Fruit fly (Drosophila melanogaster) whole organism, pupa: ENCODE data around the gene trol.
A peak's percentile ranks its signal among the peaks of the same experiment; 100 is the strongest.

Experiments
- CG10348 ChIP-seq: fragments of 200-800 bp; sonication (Bioruptor generic); IDR thresholded peaks from 2 replicates; pipeline ENCODE4 v1.3.6; 2022; ENCODE audit warnings: missing biosample characterization, missing genetic modification characterization
- CG12605 ChIP-seq: fragments of 200-800 bp; sonication (Bioruptor generic); IDR thresholded peaks from 2 replicates; pipeline ENCODE4 v1.3.6; 2022; ENCODE audit warnings: missing biosample characterization, missing genetic modification characterization
- CG13204 ChIP-seq: fragments of 200-800 bp; sonication (Bioruptor generic); optimal IDR thresholded peaks from 2 replicates; lab custom pipeline; 2018; ENCODE audit warnings: missing biosample characterization, mild to moderate bottlenecking, missing genetic modification characterization, moderate library complexity
- CG14655 ChIP-seq: fragments of 200-800 bp; sonication (Bioruptor generic); optimal IDR thresholded peaks from 3 replicates; lab custom pipeline; 2017; ENCODE audit warnings: mild to moderate bottlenecking, missing biosample characterization, missing genetic modification reagents, missing genetic modification characterization
- CG15710 ChIP-seq: fragments of 200-800 bp; sonication (Bioruptor generic); optimal IDR thresholded peaks from 2 replicates; lab custom pipeline; 2018; ENCODE audit warnings: missing biosample characterization, mild to moderate bottlenecking, missing genetic modification characterization, moderate library complexity
- CG17806 ChIP-seq: fragments of 200-800 bp; sonication (Bioruptor generic); optimal IDR thresholded peaks from 2 replicates; lab custom pipeline; 2018; ENCODE audit warnings: missing biosample characterization, mild to moderate bottlenecking, missing genetic modification characterization, moderate library complexity
- CG32121 ChIP-seq: fragments of 200-800 bp; sonication (Bioruptor generic); IDR thresholded peaks from 2 replicates; pipeline ENCODE4 v1.3.6; 2022; ENCODE audit warnings: missing biosample characterization, missing genetic modification characterization
- CG34367 ChIP-seq: fragments of 200-800 bp; sonication (Bioruptor generic); optimal IDR thresholded peaks from 2 replicates; lab custom pipeline; 2018; ENCODE audit warnings: missing biosample characterization, mild to moderate bottlenecking, missing genetic modification characterization
- CG4496 ChIP-seq: fragments of 200-800 bp; sonication (Bioruptor generic); IDR thresholded peaks from 3 replicates; pipeline ENCODE4 v1.3.6; 2022; ENCODE audit warnings: missing biosample characterization, missing genetic modification characterization
- CG8159 ChIP-seq: fragments of 200-800 bp; sonication (Bioruptor generic); optimal IDR thresholded peaks from 3 replicates; lab custom pipeline; 2018; ENCODE audit warnings: missing biosample characterization, mild to moderate bottlenecking, missing genetic modification characterization, moderate library complexity
- CG8301 ChIP-seq: fragments of 200-800 bp; sonication (Bioruptor generic); optimal IDR thresholded peaks from 2 replicates; lab custom pipeline; 2018; ENCODE audit warnings: missing biosample characterization, mild to moderate bottlenecking, missing genetic modification characterization
- CG9948 ChIP-seq: fragments of 200-800 bp; sonication (Bioruptor generic); optimal IDR thresholded peaks from 2 replicates; lab custom pipeline; 2018; ENCODE audit warnings: missing biosample characterization, mild to moderate bottlenecking, missing genetic modification characterization, moderate library complexity
- D1 ChIP-seq: fragments of 200-800 bp; sonication (Bioruptor generic); optimal IDR thresholded peaks from 2 replicates; lab custom pipeline; 2018; ENCODE audit warnings: missing biosample characterization, mild to moderate bottlenecking, missing genetic modification characterization, moderate library complexity
- EcR ChIP-seq: fragments of 200-800 bp; sonication (Bioruptor generic); optimal IDR thresholded peaks from 3 replicates; lab custom pipeline; 2019; ENCODE audit warnings: missing biosample characterization, missing genetic modification characterization, mild to moderate bottlenecking, moderate library complexity, missing genetic modification reagents
- Ets98B ChIP-seq: fragments of 200-800 bp; sonication (Bioruptor generic); IDR thresholded peaks from 2 replicates; pipeline ENCODE4 v1.3.6; 2022; ENCODE audit warnings: missing biosample characterization, missing genetic modification characterization
- Pif1A ChIP-seq: fragments of 200-800 bp; sonication (Bioruptor generic); optimal IDR thresholded peaks from 3 replicates; lab custom pipeline; 2016; ENCODE audit warnings: missing biosample characterization, missing genetic modification characterization
- Pif1B ChIP-seq: fragments of 200-800 bp; sonication (Bioruptor generic); optimal IDR thresholded peaks from 3 replicates; lab custom pipeline; 2016; ENCODE audit warnings: missing biosample characterization, missing genetic modification characterization
- Snoo ChIP-seq: fragments of 200-800 bp; sonication (Bioruptor generic); optimal IDR thresholded peaks from 3 replicates; lab custom pipeline; 2017; ENCODE audit warnings: missing biosample characterization, mild to moderate bottlenecking, missing genetic modification characterization, inconsistent platforms
- fd96Ca ChIP-seq: fragments of 200-800 bp; sonication (Bioruptor generic); IDR thresholded peaks from 3 replicates; pipeline ENCODE4 v1.3.6; 2022; ENCODE audit warnings: missing biosample characterization, missing genetic modification characterization
- gl ChIP-seq: fragments of 200-800 bp; sonication (Bioruptor generic); optimal IDR thresholded peaks from 2 replicates; lab custom pipeline; 2018; ENCODE audit warnings: missing biosample characterization, mild to moderate bottlenecking, missing genetic modification characterization
- rn ChIP-seq: fragments of 200-800 bp; sonication (Bioruptor generic); IDR thresholded peaks from 2 replicates; pipeline ENCODE4 v1.3.6; 2022; ENCODE audit warnings: missing biosample characterization, missing genetic modification characterization

Gene trol

dm6 chrX:2468576-2468975 lies 76.7 kb downstream of the trol start:
- peak; percentile 83 for TF ChIP-seq CG8159 (tag; lab: Kevin White, UChicago)
- peak; percentile 87 for TF ChIP-seq CG8301 (tag; lab: Kevin White, UChicago)
- TF ChIP-seq CG15710 (tag; lab: Kevin White, UChicago): peak; percentile 84
- peak; percentile 97 for TF ChIP-seq fd96Ca
- TF ChIP-seq Pif1A: peak; percentile 89
- TF ChIP-seq CG10348: 0 out of 2 replicates have a peak, but pooled peaks have one; percentile 37
- TF ChIP-seq gl (tag; lab: Kevin White, UChicago): peak; percentile 77
- peak; percentile 89 for TF ChIP-seq CG12605
- TF ChIP-seq D1: peak; percentile 39
- peak; percentile 76 for TF ChIP-seq rn
- peak; percentile 86 for TF ChIP-seq CG17806 (tag; lab: Kevin White, UChicago)
- TF ChIP-seq CG13204 (GFP tag; lab: Kevin White, UChicago): peak; percentile 84
- peak; percentile 27 for TF ChIP-seq Snoo (tag; lab: Kevin White, UChicago)
- TF ChIP-seq CG34367: peak; percentile 83
- TF ChIP-seq CG14655 (GFP tag; lab: Kevin White, UChicago): peak; percentile 94
- no peak for TF ChIP-seq EcR (GFP tag; lab: Kevin White, UChicago)
- TF ChIP-seq Pif1B: peak; percentile 76
- peak; percentile 90 for TF ChIP-seq CG32121 (GFP tag; lab: Robert Waterston, UW)
- TF ChIP-seq CG9948: peak; percentile 87
- peak; percentile 96 for TF ChIP-seq CG4496 (GFP tag; lab: Robert Waterston, UW)
- peak; percentile 93 for TF ChIP-seq Ets98B

DNA sequence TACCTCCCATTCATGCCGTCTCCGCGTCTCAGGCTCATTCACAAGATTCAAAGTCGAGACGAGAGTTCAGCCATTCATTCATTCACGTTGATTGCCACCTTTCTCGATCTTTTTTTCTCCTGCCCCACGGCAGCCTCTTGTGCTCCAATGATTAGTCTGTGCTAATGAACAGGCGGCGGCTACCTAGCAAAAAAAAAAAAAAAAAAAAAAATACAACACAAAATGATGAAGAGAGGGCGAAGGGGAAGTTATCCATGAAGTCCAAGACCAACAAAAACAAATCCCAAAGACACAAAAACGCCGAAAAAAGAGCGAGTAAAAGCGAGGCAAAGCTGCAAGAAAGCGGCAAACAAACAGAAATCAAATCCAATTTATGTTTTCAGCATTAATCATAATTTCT lies 78.3 kb downstream of the trol start:
- TF ChIP-seq Snoo (tag; lab: Kevin White, UChicago) (no peak), Ets98B (no peak), CG13204 (GFP tag; lab: Kevin White, UChicago) (no peak), CG34367 (no peak), EcR (GFP tag; lab: Kevin White, UChicago) (no peak), CG8159 (tag; lab: Kevin White, UChicago) (no peak), Pif1A (no peak), gl (tag; lab: Kevin White, UChicago) (no peak), CG32121 (GFP tag; lab: Robert Waterston, UW) (no peak), CG14655 (GFP tag; lab: Kevin White, UChicago) (no peak), CG15710 (tag; lab: Kevin White, UChicago) (no peak), CG8301 (tag; lab: Kevin White, UChicago) (no peak), fd96Ca (no peak), CG4496 (GFP tag; lab: Robert Waterston, UW) (no peak), CG17806 (tag; lab: Kevin White, UChicago) (no peak), CG9948 (no peak)

DNA sequence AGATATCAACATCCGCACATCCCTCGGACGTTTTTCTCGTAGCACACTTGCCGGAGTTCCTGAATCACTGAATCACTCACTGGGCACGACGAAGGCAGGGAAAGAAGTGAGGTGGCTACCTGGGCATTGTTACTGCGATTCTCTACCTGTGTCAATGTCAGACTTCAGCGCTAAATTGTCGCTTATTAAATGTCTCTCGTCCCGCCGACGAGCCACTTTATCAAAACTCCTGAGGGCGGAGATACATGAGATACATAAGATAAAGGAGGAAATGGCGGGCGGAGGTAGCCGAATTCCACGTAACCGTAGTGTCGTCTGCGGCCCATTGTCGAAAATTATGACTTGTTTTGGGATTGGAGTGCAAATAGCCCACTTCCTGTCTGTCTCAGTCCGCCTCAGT lies 79.5 kb downstream of the trol start:
- no peak for TF ChIP-seq Snoo (tag; lab: Kevin White, UChicago)
- TF ChIP-seq CG15710 (tag; lab: Kevin White, UChicago): no peak
- TF ChIP-seq D1: no peak
- TF ChIP-seq CG34367: no peak
- TF ChIP-seq Ets98B: no peak
- no peak for TF ChIP-seq rn
- TF ChIP-seq CG9948: no peak
- no peak for TF ChIP-seq EcR (GFP tag; lab: Kevin White, UChicago)
- no peak for TF ChIP-seq gl (tag; lab: Kevin White, UChicago)
- TF ChIP-seq CG14655 (GFP tag; lab: Kevin White, UChicago): no peak
- no peak for TF ChIP-seq CG8301 (tag; lab: Kevin White, UChicago)
- TF ChIP-seq CG4496 (GFP tag; lab: Robert Waterston, UW): no peak
- TF ChIP-seq Pif1A: no peak

DNA sequence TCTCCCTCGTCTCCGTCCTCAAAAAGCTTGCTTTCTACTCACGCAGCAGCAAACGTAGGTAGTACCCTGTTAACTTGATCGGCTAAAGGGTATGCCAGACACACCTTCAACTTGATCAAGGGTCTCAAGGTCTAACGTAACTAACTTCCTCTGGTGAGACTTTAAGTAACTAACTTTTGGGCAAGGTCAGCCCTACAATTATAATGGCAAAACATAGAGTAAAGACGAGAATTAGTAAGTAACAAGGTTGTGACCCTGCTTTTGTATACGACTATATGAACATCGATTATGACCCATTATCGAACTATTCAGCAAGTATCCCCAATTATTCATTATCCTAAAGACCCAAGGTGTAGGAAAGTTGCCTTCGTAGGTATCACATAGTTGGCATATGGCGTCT lies 81.0 kb downstream of the trol start:
- no peak for TF ChIP-seq CG8159 (tag; lab: Kevin White, UChicago)
- TF ChIP-seq Ets98B: no peak
- TF ChIP-seq CG10348: no peak
- no peak for TF ChIP-seq CG13204 (GFP tag; lab: Kevin White, UChicago)
- TF ChIP-seq CG8301 (tag; lab: Kevin White, UChicago): peak; percentile 22
- TF ChIP-seq CG12605: no peak
- TF ChIP-seq CG14655 (GFP tag; lab: Kevin White, UChicago): peak; percentile 33
- no peak for TF ChIP-seq gl (tag; lab: Kevin White, UChicago)
- TF ChIP-seq CG15710 (tag; lab: Kevin White, UChicago): no peak
- TF ChIP-seq CG34367: no peak
- TF ChIP-seq D1: no peak
- TF ChIP-seq Pif1A: no peak
- no peak for TF ChIP-seq CG32121 (GFP tag; lab: Robert Waterston, UW)
- TF ChIP-seq CG4496 (GFP tag; lab: Robert Waterston, UW): no peak
- TF ChIP-seq CG9948: peak; percentile 2
- no peak for TF ChIP-seq Pif1B
- no peak for TF ChIP-seq CG17806 (tag; lab: Kevin White, UChicago)
- no peak for TF ChIP-seq rn
- TF ChIP-seq, all 21 proteins: peak for 3

DNA sequence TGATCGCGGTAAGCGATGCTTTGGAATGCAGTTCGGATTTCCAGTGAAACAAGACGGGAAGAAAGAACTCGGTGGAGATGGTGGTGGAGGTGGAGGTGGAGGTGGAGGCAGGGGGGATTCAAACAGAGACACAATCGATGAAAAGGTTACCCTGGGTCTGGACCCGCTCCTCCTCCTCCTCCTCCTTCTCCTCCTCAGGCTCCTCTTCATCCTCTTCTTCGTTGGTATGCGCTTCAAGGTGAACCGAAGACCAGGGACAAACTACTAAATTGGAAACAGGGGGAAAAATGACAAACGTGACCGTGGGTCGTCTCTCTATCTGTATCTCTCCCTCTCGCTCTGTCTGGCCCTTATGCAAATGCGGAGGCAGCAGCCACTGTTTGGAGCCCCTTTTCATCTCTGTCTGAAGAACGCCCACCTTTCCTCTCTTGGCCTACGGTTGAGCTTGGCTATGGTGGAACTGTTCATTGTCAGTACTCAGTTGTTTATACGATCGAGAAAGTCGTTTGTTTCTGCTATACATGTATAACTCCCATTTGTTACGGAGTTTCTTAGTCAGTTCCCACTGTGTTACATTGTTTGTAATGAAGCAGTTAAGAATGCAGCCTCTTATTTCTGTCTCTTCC lies 82.2 kb downstream of the trol start:
- TF ChIP-seq CG4496 (GFP tag; lab: Robert Waterston, UW): no peak
- no peak for TF ChIP-seq rn
- TF ChIP-seq Pif1A: no peak
- TF ChIP-seq CG34367: no peak
- TF ChIP-seq CG15710 (tag; lab: Kevin White, UChicago): peak; percentile 1
- TF ChIP-seq CG8159 (tag; lab: Kevin White, UChicago): no peak
- TF ChIP-seq EcR (GFP tag; lab: Kevin White, UChicago): peak; percentile 28
- TF ChIP-seq CG17806 (tag; lab: Kevin White, UChicago): no peak
- no peak for TF ChIP-seq CG9948
